Fruit fly (Drosophila melanogaster) whole organism, embryonic: Measurements from ENCODE around the gene udt.

ENCODE experiments used
- Atf6 ChIP-seq: fragments of 200-800 bp; sonication (Bioruptor generic); IDR thresholded peaks from 2 replicates; pipeline ENCODE4 v1.3.6; 2022; ENCODE audit warnings: missing biosample characterization, missing genetic modification characterization
- B-H1 ChIP-seq: fragments of 200-800 bp; sonication (Bioruptor generic); IDR thresholded peaks from 3 replicates; pipeline ENCODE4 v1.3.6; 2022; ENCODE audit warnings: missing biosample characterization, missing genetic modification characterization
- CG1024 ChIP-seq: fragments of 200-800 bp; sonication (Bioruptor generic); IDR thresholded peaks from 2 replicates; pipeline ENCODE4 v1.3.6; 2022; ENCODE audit warnings: missing biosample characterization, missing genetic modification characterization
- CG10462 ChIP-seq: fragments of 200-800 bp; sonication (Bioruptor generic); optimal IDR thresholded peaks from 2 replicates; lab custom pipeline; 2016; ENCODE audit warnings: missing biosample characterization, missing genetic modification characterization
- CG10654 ChIP-seq: fragments of 200-800 bp; sonication (Bioruptor generic); optimal IDR thresholded peaks from 2 replicates; lab custom pipeline; 2016; ENCODE audit warnings: missing biosample characterization, missing genetic modification characterization
- CG11085 ChIP-seq: fragments of 200-800 bp; sonication (Bioruptor generic); IDR thresholded peaks from 2 replicates; pipeline ENCODE4 v1.3.6; 2022; ENCODE audit warnings: missing biosample characterization, missing genetic modification characterization
- CG11247 ChIP-seq: fragments of 200-800 bp; sonication (Bioruptor generic); IDR thresholded peaks from 2 replicates; pipeline ENCODE4 v1.3.6; 2022; ENCODE audit warnings: missing biosample characterization, missing genetic modification characterization
- CG11504 ChIP-seq: fragments of 200-800 bp; sonication (Bioruptor generic); optimal IDR thresholded peaks from 3 replicates; lab custom pipeline; 2019; ENCODE audit warnings: missing biosample characterization, mild to moderate bottlenecking, missing genetic modification characterization, moderate library complexity
- CG11696 ChIP-seq: fragments of 200-800 bp; sonication (Bioruptor generic); IDR thresholded peaks from 2 replicates; pipeline ENCODE4 v1.3.6; 2022; ENCODE audit warnings: missing biosample characterization, missing genetic modification characterization
- CG12744 ChIP-seq: fragments of 200-800 bp; sonication (Bioruptor generic); optimal IDR thresholded peaks from 2 replicates; lab custom pipeline; 2016; ENCODE audit warnings: missing biosample characterization, missing genetic modification characterization
- CG14014 ChIP-seq: fragments of 200-800 bp; sonication (Bioruptor generic); IDR thresholded peaks from 2 replicates; pipeline ENCODE4 v1.3.6; 2022; ENCODE audit warnings: missing biosample characterization, missing genetic modification characterization
- CG15514 ChIP-seq: fragments of 200-800 bp; sonication (Bioruptor generic); optimal IDR thresholded peaks from 3 replicates; lab custom pipeline; 2017; ENCODE audit warnings: missing biosample characterization, missing genetic modification characterization, mild to moderate bottlenecking, moderate library complexity, missing genetic modification reagents
- CG17359 ChIP-seq: fragments of 200-800 bp; sonication (Bioruptor generic); optimal IDR thresholded peaks from 3 replicates; lab custom pipeline; 2018; ENCODE audit warnings: missing biosample characterization, mild to moderate bottlenecking, missing genetic modification characterization, moderate library complexity
- CG18011 ChIP-seq: fragments of 200-800 bp; sonication (Bioruptor generic); optimal IDR thresholded peaks from 2 replicates; lab custom pipeline; 2017; ENCODE audit warnings: missing biosample characterization, missing genetic modification characterization, mild to moderate bottlenecking, moderate library complexity, missing genotype
- CG2120 ChIP-seq: fragments of 200-800 bp; sonication (Bioruptor generic); optimal IDR thresholded peaks from 3 replicates; lab custom pipeline; 2016; ENCODE audit warnings: missing biosample characterization, missing genetic modification characterization
- CG3838 ChIP-seq: fragments of 200-800 bp; sonication (Bioruptor generic); optimal IDR thresholded peaks from 3 replicates; lab custom pipeline; 2016; ENCODE audit warnings: missing biosample characterization, missing genetic modification characterization
- CG3995 ChIP-seq: fragments of 200-800 bp; sonication (Bioruptor generic); optimal IDR thresholded peaks from 3 replicates; lab custom pipeline; 2016; ENCODE audit warnings: missing biosample characterization, missing genetic modification characterization
- CG6175 ChIP-seq: fragments of 200-800 bp; sonication (Bioruptor generic); IDR thresholded peaks from 3 replicates; pipeline ENCODE4 v1.3.6; 2022; ENCODE audit warnings: missing biosample characterization, missing genetic modification characterization
- CG6689 ChIP-seq: fragments of 200-800 bp; sonication (Bioruptor generic); IDR thresholded peaks from 2 replicates; pipeline ENCODE4 v1.3.6; 2022; ENCODE audit warnings: missing biosample characterization, missing genetic modification characterization
- CG7745 ChIP-seq: fragments of 200-800 bp; sonication (Bioruptor generic); optimal IDR thresholded peaks from 2 replicates; lab custom pipeline; 2018; ENCODE audit warnings: missing biosample characterization, mild to moderate bottlenecking, missing genetic modification characterization, moderate library complexity
- CG8290 ChIP-seq, 3 experiments: fragments of 200-800 bp; sonication (Bioruptor generic); optimal IDR thresholded peaks; 2 replicates each; lab custom pipeline; 2016 to 2019; ENCODE audit warnings: missing biosample characterization in 3 of 3, missing genetic modification characterization in 3 of 3, mild to moderate bottlenecking in 2 of 3, moderate library complexity in 1 of 3
- Gsc ChIP-seq: fragments of 200-800 bp; sonication (Bioruptor generic); IDR thresholded peaks from 2 replicates; pipeline ENCODE4 v1.3.6; 2022; ENCODE audit warnings: missing biosample characterization, missing genetic modification characterization
- HmgZ ChIP-seq: fragments of 200-800 bp; sonication (Bioruptor generic); optimal IDR thresholded peaks from 2 replicates; lab custom pipeline; 2018; ENCODE audit warnings: missing biosample characterization, mild to moderate bottlenecking, missing genetic modification characterization
- Lim3 ChIP-seq: fragments of 200-800 bp; sonication (Bioruptor generic); IDR thresholded peaks from 2 replicates; pipeline ENCODE4 v1.3.6; 2022; ENCODE audit warnings: missing biosample characterization, missing genetic modification characterization
- NFAT ChIP-seq: fragments of 200-800 bp; sonication (Bioruptor generic); IDR thresholded peaks from 2 replicates; pipeline ENCODE4 v1.3.6; 2022; ENCODE audit warnings: missing biosample characterization, missing genetic modification characterization
- Nf-YA ChIP-seq: fragments of 200-800 bp; sonication (Bioruptor generic); IDR thresholded peaks from 2 replicates; pipeline ENCODE4 v1.3.6; 2022; ENCODE audit warnings: missing biosample characterization, missing genetic modification characterization
- NfI ChIP-seq: fragments of 200-800 bp; sonication (Bioruptor generic); optimal IDR thresholded peaks from 3 replicates; lab custom pipeline; 2018; ENCODE audit warnings: missing biosample characterization, mild to moderate bottlenecking, missing genetic modification characterization, moderate library complexity
- PHDP ChIP-seq: fragments of 200-800 bp; sonication (Bioruptor generic); optimal IDR thresholded peaks from 3 replicates; lab custom pipeline; 2018; ENCODE audit warnings: missing biosample characterization, mild to moderate bottlenecking, missing genetic modification characterization, moderate library complexity
- Poxn ChIP-seq: fragments of 200-800 bp; sonication (Bioruptor generic); IDR thresholded peaks from 2 replicates; pipeline ENCODE4 v1.3.6; 2022; ENCODE audit warnings: missing biosample characterization, missing genetic modification characterization
- Ptx1 ChIP-seq: fragments of 200-800 bp; sonication (Bioruptor generic); IDR thresholded peaks from 2 replicates; pipeline ENCODE4 v1.3.6; 2022; ENCODE audit warnings: missing biosample characterization, missing genetic modification characterization
- Rx ChIP-seq: fragments of 200-800 bp; sonication (Bioruptor generic); IDR thresholded peaks from 2 replicates; pipeline ENCODE4 v1.3.6; 2022; ENCODE audit warnings: missing biosample characterization, missing genetic modification characterization
- Xbp1 ChIP-seq: fragments of 200-800 bp; sonication (Bioruptor generic); optimal IDR thresholded peaks from 3 replicates; lab custom pipeline; 2016; ENCODE audit warnings: missing biosample characterization, mild to moderate bottlenecking, missing genetic modification characterization
- ac ChIP-seq: fragments of 200-800 bp; sonication (Bioruptor generic); optimal IDR thresholded peaks from 3 replicates; lab custom pipeline; 2017; ENCODE audit warnings: missing biosample characterization, mild to moderate bottlenecking, missing genetic modification characterization
- ash1 ChIP-seq: fragments of 200-800 bp; sonication (Bioruptor generic); optimal IDR thresholded peaks from 2 replicates; lab custom pipeline; 2018; ENCODE audit warnings: missing biosample characterization, mild to moderate bottlenecking, missing genetic modification characterization
- bab2 ChIP-seq: fragments of 200-800 bp; sonication (Bioruptor generic); optimal IDR thresholded peaks from 2 replicates; lab custom pipeline; 2016; ENCODE audit warnings: missing biosample characterization, missing genetic modification characterization
- br ChIP-seq: fragments of >200 bp; optimal IDR thresholded peaks from 2 replicates; lab custom pipeline; 2017
- cg ChIP-seq: fragments of 200-800 bp; sonication (Bioruptor generic); optimal IDR thresholded peaks from 3 replicates; lab custom pipeline; 2019; ENCODE audit warnings: missing biosample characterization, mild to moderate bottlenecking, missing genetic modification characterization, moderate library complexity
- crc ChIP-seq: fragments of 200-800 bp; sonication (Bioruptor generic); optimal IDR thresholded peaks from 2 replicates; lab custom pipeline; 2016; ENCODE audit warnings: missing biosample characterization, missing genetic modification characterization
- eyg ChIP-seq: fragments of 200-800 bp; sonication (Bioruptor generic); optimal IDR thresholded peaks from 3 replicates; lab custom pipeline; 2016; ENCODE audit warnings: missing biosample characterization, missing genetic modification characterization
- gt ChIP-seq: fragments of 200-800 bp; sonication (Bioruptor generic); IDR thresholded peaks from 2 replicates; pipeline ENCODE4 v1.3.6; 2022; ENCODE audit warnings: missing biosample characterization, missing genetic modification characterization
- jigr1 ChIP-seq: fragments of 200-800 bp; sonication (Bioruptor generic); IDR thresholded peaks from 3 replicates; pipeline ENCODE4 v1.3.6; 2022; ENCODE audit warnings: missing biosample characterization, missing genetic modification characterization
- lilli ChIP-seq: fragments of 200-800 bp; sonication (Bioruptor generic); optimal IDR thresholded peaks from 3 replicates; lab custom pipeline; 2016; ENCODE audit warnings: missing biosample characterization, missing genetic modification characterization
- pfk ChIP-seq: fragments of 200-800 bp; sonication (Bioruptor generic); optimal IDR thresholded peaks from 2 replicates; lab custom pipeline; 2018; ENCODE audit warnings: missing biosample characterization, mild to moderate bottlenecking, missing genetic modification characterization, moderate library complexity
- pho ChIP-seq: fragments of 200-800 bp; sonication (Bioruptor generic); optimal IDR thresholded peaks from 2 replicates; lab custom pipeline; 2016; ENCODE audit warnings: missing biosample characterization, missing genetic modification characterization
- phol ChIP-seq: fragments of 200-800 bp; sonication (Bioruptor generic); optimal IDR thresholded peaks from 3 replicates; lab custom pipeline; 2018; ENCODE audit warnings: missing biosample characterization, mild to moderate bottlenecking, missing genetic modification characterization, moderate library complexity
- pita ChIP-seq: fragments of 200-800 bp; sonication (Bioruptor generic); optimal IDR thresholded peaks from 2 replicates; lab custom pipeline; 2017; ENCODE audit warnings: missing biosample characterization, mild to moderate bottlenecking, missing genetic modification characterization
- psq ChIP-seq: fragments of 200-800 bp; sonication (Bioruptor generic); optimal IDR thresholded peaks from 2 replicates; lab custom pipeline; 2017; ENCODE audit warnings: missing biosample characterization, missing genetic modification characterization
- stc ChIP-seq: fragments of 200-800 bp; sonication (Bioruptor generic); IDR thresholded peaks from 2 replicates; pipeline ENCODE4 v1.3.6; 2022; ENCODE audit warnings: missing biosample characterization, missing genetic modification characterization
- stwl ChIP-seq: fragments of 200-800 bp; sonication (Bioruptor generic); optimal IDR thresholded peaks from 3 replicates; lab custom pipeline; 2018; ENCODE audit warnings: missing biosample characterization, mild to moderate bottlenecking, missing genetic modification characterization, moderate library complexity
- tin ChIP-seq: fragments of 200-800 bp; sonication (Bioruptor generic); optimal IDR thresholded peaks from 3 replicates; lab custom pipeline; 2016; ENCODE audit warnings: missing biosample characterization, missing genetic modification characterization
- trh ChIP-seq: fragments of 200-800 bp; sonication (Bioruptor generic); optimal IDR thresholded peaks from 2 replicates; lab custom pipeline; 2016; ENCODE audit warnings: missing biosample characterization, missing genetic modification characterization

udt gene

dm6 chr3R:23713901-23714300 is 49.2 kb downstream of the udt start (continued):
- peak; percentile 78 for TF ChIP-seq Xbp1 (GFP tag; lab: Kevin White, UChicago)
- TF ChIP-seq CG11504 (tag; lab: Kevin White, UChicago) = peak; percentile 65
- no peak for TF ChIP-seq br (lab: Kevin White, UChicago)
- no peak for TF ChIP-seq Gsc (GFP tag; lab: Robert Waterston, UW)
- peak; percentile 72 for TF ChIP-seq PHDP
- peak; percentile 57 for TF ChIP-seq Lim3 (GFP tag; lab: Robert Waterston, UW)
- TF ChIP-seq pfk = no peak
- no peak for TF ChIP-seq trh (GFP tag; lab: Kevin White, UChicago)
- 0 out of 3 replicates have a peak, but pooled peaks have one; percentile 12 for TF ChIP-seq jigr1 (GFP tag; lab: Robert Waterston, UW)
- TF ChIP-seq CG12744 (GFP tag; lab: Kevin White, UChicago) = peak; percentile 18
- TF ChIP-seq CG18011 (GFP tag; lab: Kevin White, UChicago) = no peak
- no peak for TF ChIP-seq CG7745
- TF ChIP-seq Poxn (GFP tag; lab: Robert Waterston, UW) = no peak
- no peak for TF ChIP-seq CG3995 (GFP tag; lab: Kevin White, UChicago)
- no peak for TF ChIP-seq psq (GFP tag; lab: Kevin White, UChicago)
- no peak for TF ChIP-seq HmgZ (tag; lab: Kevin White, UChicago)
- peak; percentile 53; the same call in 1 of the 2 replicates for TF ChIP-seq Atf6 (GFP tag; lab: Robert Waterston, UW)
- TF ChIP-seq pita (GFP tag; lab: Kevin White, UChicago) = no peak
- 0 out of 2 replicates have a peak, but pooled peaks have one; percentile 13 for TF ChIP-seq Rx (GFP tag; lab: Robert Waterston, UW)
- no peak for TF ChIP-seq cg (GFP tag; lab: Kevin White, UChicago)
- TF ChIP-seq CG1024 (GFP tag; lab: Robert Waterston, UW) = 0 out of 2 replicates have a peak, but pooled peaks have one; percentile 18
- 0 out of 2 replicates have a peak, but pooled peaks have one; percentile 21 for TF ChIP-seq gt
- peak; percentile 58 for TF ChIP-seq ac (GFP tag; lab: Kevin White, UChicago)
- peak; percentile 49 for TF ChIP-seq lilli (GFP tag; lab: Kevin White, UChicago)
- peak; percentile 56 for TF ChIP-seq bab2 (GFP tag; lab: Kevin White, UChicago)
- TF ChIP-seq CG10462 (GFP tag; lab: Kevin White, UChicago) = peak; percentile 50
- peak; percentile 45 for TF ChIP-seq NfI
- TF ChIP-seq tin (GFP tag; lab: Kevin White, UChicago) = peak; percentile 71
- no peak for TF ChIP-seq ash1 (GFP tag; lab: Kevin White, UChicago)
- no peak for TF ChIP-seq NFAT (GFP tag; lab: Robert Waterston, UW)
- peak; percentile 36; the same call in 1 of the 2 replicates for TF ChIP-seq Nf-YA (GFP tag; lab: Robert Waterston, UW)
- peak; percentile 15 for TF ChIP-seq CG8290 (GFP tag; optimal IDR thresholded peaks at IDR 0.05; lab: Kevin White, UChicago)
- TF ChIP-seq CG8290 (tag; optimal IDR thresholded peaks at IDR 0.05; lab: Kevin White, UChicago) = peak in 1 of 2 experiments; percentile 59
- TF ChIP-seq CG11696 = peak; percentile 47; the same call in 1 of the 2 replicates
- TF ChIP-seq Ptx1 (GFP tag; lab: Robert Waterston, UW) = peak; percentile 65
- peak; percentile 2 for TF ChIP-seq CG15514 (GFP tag; lab: Kevin White, UChicago)
- peak; percentile 39 for TF ChIP-seq CG2120 (GFP tag; lab: Kevin White, UChicago)
- TF ChIP-seq CG6689 = 0 out of 2 replicates have a peak, but pooled peaks have one; percentile 21
- peak; percentile 56 for TF ChIP-seq CG10654 (GFP tag; lab: Kevin White, UChicago)
- TF ChIP-seq eyg (GFP tag; lab: Kevin White, UChicago) = peak; percentile 28
- TF ChIP-seq B-H1 (GFP tag; lab: Robert Waterston, UW) = no peak; the same call in 2 of the 3 replicates
- TF ChIP-seq crc (GFP tag; lab: Kevin White, UChicago) = peak; percentile 2
- TF ChIP-seq phol (tag; lab: Kevin White, UChicago) = peak; percentile 76
- TF ChIP-seq CG17359 (tag; lab: Kevin White, UChicago) = peak; percentile 70
- no peak for TF ChIP-seq CG6175 (GFP tag; lab: Robert Waterston, UW)
- no peak for TF ChIP-seq CG11247 (GFP tag; lab: Robert Waterston, UW)
- peak; percentile 63 for TF ChIP-seq CG14014
- TF ChIP-seq stwl (tag; lab: Kevin White, UChicago) = no peak
- peak; percentile 24; the same call in 1 of the 2 replicates for TF ChIP-seq stc (GFP tag; lab: Robert Waterston, UW)
- no peak for TF ChIP-seq pho (GFP tag; lab: Kevin White, UChicago)
- peak; percentile 26 for TF ChIP-seq CG3838 (GFP tag; lab: Kevin White, UChicago)
- 0 out of 2 replicates have a peak, but pooled peaks have one; percentile 35 for TF ChIP-seq CG11085 (GFP tag; lab: Robert Waterston, UW)
